Fruit fly (Drosophila melanogaster): Measurements from ENCODE around the gene GAA1.

- TF ChIP-seq Dad (GFP tag; optimal IDR thresholded peaks at IDR 0.05) (no peak), CG31365 (tag; optimal IDR thresholded peaks at IDR 0.05) (no peak), sug (tag; optimal IDR thresholded peaks at IDR 0.05) (no peak), bigmax (GFP tag; optimal IDR thresholded peaks at IDR 0.05) (no peak), fu2 (GFP tag; optimal IDR thresholded peaks at IDR 0.05) (no peak)
Measured at dm6 chrX:5920932-5921331, 47.8 kb upstream of the GAA1 start.

Measured in whole organism, embryonic.